5 fruit fly cellular contexts compared by ENCODE assay signal in genomic region chrX:18857356-18857807, dm6.
TF ChIP-seq lines count a peak whose summit lies in the region.

Gene CG7322 (minus strand): TSS chrX:18857757.

- TF ChIP-seq CTCF in whole organism, embryonic (GFP tag; optimal IDR thresholded peaks at IDR 0.05; lab: Kevin White, UChicago), result no peak

TF ChIP-seq in whole organism, adult, 20 proteins besides CTCF, POLR2A, EP300 and RAD21:
- peak; percentile 54 for TF ChIP-seq cic (GFP tag; optimal IDR thresholded peaks at IDR 0.05; lab: Kevin White, UChicago)
- TF ChIP-seq CG33017 (tag; optimal IDR thresholded peaks at IDR 0.05; lab: Kevin White, UChicago), result no peak
- TF ChIP-seq Hr96 (GFP tag; optimal IDR thresholded peaks at IDR 0.05; lab: Kevin White, UChicago), result no peak
- no peak for TF ChIP-seq Clk (GFP tag; optimal IDR thresholded peaks at IDR 0.05; lab: Kevin White, UChicago)
- TF ChIP-seq bab1 (GFP tag; optimal IDR thresholded peaks at IDR 0.05; lab: Kevin White, UChicago), result no peak
- no peak for TF ChIP-seq CG7101 (tag; optimal IDR thresholded peaks at IDR 0.05; lab: Kevin White, UChicago)
- TF ChIP-seq CG14711 (tag; optimal IDR thresholded peaks at IDR 0.05; lab: Kevin White, UChicago), result no peak

TF ChIP-seq in whole organism, embryonic, 481 proteins besides CTCF, POLR2A, EP300 and RAD21 (continues in another document):
- TF ChIP-seq B-H2 (GFP tag; optimal IDR thresholded peaks at IDR 0.05; lab: Kevin White, UChicago) (peak; percentile 8), sqz (GFP tag; optimal IDR thresholded peaks at IDR 0.05; lab: Kevin White, UChicago) (no peak), sc (optimal IDR thresholded peaks at IDR 0.05; lab: Kevin White, UChicago) (no peak), sc (GFP tag; optimal IDR thresholded peaks at IDR 0.05; lab: Kevin White, UChicago) (no peak), Deaf1 (tag; optimal IDR thresholded peaks at IDR 0.05; lab: Kevin White, UChicago) (peak; percentile 53), Nf-YB (GFP tag; optimal IDR thresholded peaks at IDR 0.05; lab: Kevin White, UChicago) (peak; percentile 74), CG16813 (GFP tag; IDR thresholded peaks at IDR 0.05; lab: Robert Waterston, UW; ENCODE audit: partially characterized antibody) (0 out of 3 replicates have a peak, but pooled peaks have one; percentile 21), mam (GFP tag; optimal IDR thresholded peaks at IDR 0.05; lab: Kevin White, UChicago) (no peak), Ets65A (GFP tag; lab: Kevin White, UChicago) (peak; percentile 12), CG10209 (GFP tag; optimal IDR thresholded peaks at IDR 0.05; lab: Kevin White, UChicago) (no peak), CG7839 (tag; optimal IDR thresholded peaks at IDR 0.05; lab: Kevin White, UChicago) (no peak), bbx (GFP tag; IDR thresholded peaks at IDR 0.05; lab: Robert Waterston, UW; ENCODE audit: partially characterized antibody) (0 out of 2 replicates have a peak, but pooled peaks have one; percentile 17), lab (GFP tag; optimal IDR thresholded peaks at IDR 0.05; lab: Kevin White, UChicago) (no peak), Nf-YC (tag; optimal IDR thresholded peaks at IDR 0.05; lab: Kevin White, UChicago) (peak; percentile 82), slou (GFP tag; optimal IDR thresholded peaks at IDR 0.05; lab: Kevin White, UChicago) (no peak), CG12236 (GFP tag; optimal IDR thresholded peaks at IDR 0.05; lab: Kevin White, UChicago) (no peak), sug (tag; optimal IDR thresholded peaks at IDR 0.05; lab: Kevin White, UChicago) (peak; percentile 98), CkIIα-i1 (GFP tag; IDR thresholded peaks at IDR 0.05; lab: Robert Waterston, UW) (no peak), CG17829 (tag; optimal IDR thresholded peaks at IDR 0.05; lab: Kevin White, UChicago) (no peak), CG3407 (GFP tag; optimal IDR thresholded peaks at IDR 0.05; lab: Kevin White, UChicago) (no peak), CG10147 (GFP tag; optimal IDR thresholded peaks at IDR 0.05; lab: Kevin White, UChicago) (no peak)

TF ChIP-seq in whole organism, prepupa, 60 proteins besides CTCF, POLR2A, EP300 and RAD21:
- TF ChIP-seq esn (GFP tag; optimal IDR thresholded peaks at IDR 0.05; lab: Kevin White, UChicago) (no peak), Ets21C (GFP tag; optimal IDR thresholded peaks at IDR 0.05; lab: Kevin White, UChicago) (no peak), Sox102F (GFP tag; optimal IDR thresholded peaks at IDR 0.05; lab: Kevin White, UChicago) (no peak), ss (GFP tag; optimal IDR thresholded peaks at IDR 0.05; lab: Kevin White, UChicago) (no peak), CG31627 (GFP tag; optimal IDR thresholded peaks at IDR 0.05; lab: Kevin White, UChicago) (no peak), CG1621 (tag; optimal IDR thresholded peaks at IDR 0.05; lab: Kevin White, UChicago) (peak; percentile 49), Hr39 (GFP tag; optimal IDR thresholded peaks at IDR 0.05; lab: Kevin White, UChicago) (no peak), CG8632 (GFP tag; optimal IDR thresholded peaks at IDR 0.05; lab: Kevin White, UChicago) (no peak), topi (GFP tag; optimal IDR thresholded peaks at IDR 0.05; lab: Kevin White, UChicago) (no peak), fd59A (GFP tag; optimal IDR thresholded peaks at IDR 0.05; lab: Kevin White, UChicago) (no peak), achi (GFP tag; optimal IDR thresholded peaks at IDR 0.05; lab: Kevin White, UChicago) (no peak), pdm3 (GFP tag; optimal IDR thresholded peaks at IDR 0.05; lab: Kevin White, UChicago) (no peak), Hr38 (GFP tag; optimal IDR thresholded peaks at IDR 0.05; lab: Kevin White, UChicago) (no peak), CG6854 (GFP tag; optimal IDR thresholded peaks at IDR 0.05; lab: Kevin White, UChicago) (peak; percentile 6), CG11902 (GFP tag; optimal IDR thresholded peaks at IDR 0.05; lab: Kevin White, UChicago) (no peak), svp (GFP tag; lab: Kevin White, UChicago) (peak; percentile 98), CG32006 (GFP tag; optimal IDR thresholded peaks at IDR 0.05; lab: Kevin White, UChicago) (no peak), Eip78C (GFP tag; lab: Kevin White, UChicago) (peak; percentile 32)

TF ChIP-seq in whole organism, pupa, 21 proteins besides CTCF, POLR2A, EP300 and RAD21:
- TF ChIP-seq CG14655 (GFP tag; optimal IDR thresholded peaks at IDR 0.05; lab: Kevin White, UChicago) (no peak), EcR (GFP tag; optimal IDR thresholded peaks at IDR 0.05; lab: Kevin White, UChicago) (peak; percentile 81)

TF ChIP-seq in whole organism, wandering third instar larva, 38 proteins besides CTCF, POLR2A, EP300 and RAD21:
- TF ChIP-seq fru (GFP tag; optimal IDR thresholded peaks at IDR 0.05; lab: Kevin White, UChicago) (no peak), Rel (GFP tag; optimal IDR thresholded peaks at IDR 0.05; lab: Kevin White, UChicago) (no peak), Rel (tag; optimal IDR thresholded peaks at IDR 0.05; lab: Kevin White, UChicago) (peak; percentile 2), Dif (GFP tag; optimal IDR thresholded peaks at IDR 0.05; lab: Kevin White, UChicago; ENCODE audit: partially characterized antibody) (no peak), psq (GFP tag; optimal IDR thresholded peaks at IDR 0.05; lab: Kevin White, UChicago) (no peak)
